Worm (Caenorhabditis elegans) whole organism, L3 larva: ENCODE data around the gene ubq-2.

Experiments used
- R02D3.7 ChIP-seq: fragments of 150-350 bp; optimal IDR thresholded peaks from 2 replicates; lab custom pipeline; 2014; ENCODE audit warnings: missing biosample characterization, missing genetic modification characterization
- ama-1 ChIP-seq: fragments of 150-350 bp; optimal IDR thresholded peaks from 2 replicates; lab custom pipeline; 2018
- ceh-16 ChIP-seq: sonication (generic microtip); optimal IDR thresholded peaks from 2 replicates; lab custom pipeline; 2017; ENCODE audit warnings: missing biosample characterization, missing genetic modification characterization
- ceh-28 ChIP-seq: fragments of 150-350 bp; optimal IDR thresholded peaks from 2 replicates; lab custom pipeline; 2014; ENCODE audit warnings: missing biosample characterization, missing genetic modification reagents, missing genetic modification characterization
- ceh-9 ChIP-seq: sonication (generic microtip); optimal IDR thresholded peaks from 2 replicates; lab custom pipeline; 2018; ENCODE audit warnings: missing biosample characterization, missing genetic modification characterization
- daf-12 ChIP-seq: fragments of 150-350 bp; optimal IDR thresholded peaks from 2 replicates; lab custom pipeline; 2014; ENCODE audit warnings: missing biosample characterization, missing genetic modification reagents, missing genetic modification characterization
- elt-1 ChIP-seq: fragments of 150-350 bp; optimal IDR thresholded peaks from 2 replicates; lab custom pipeline; 2014; ENCODE audit warnings: missing biosample characterization, missing genetic modification characterization
- elt-2 ChIP-seq: sonication (generic microtip); optimal IDR thresholded peaks from 2 replicates; lab custom pipeline; 2016; ENCODE audit warnings: missing genetic modification reagents, mild to moderate bottlenecking, missing genetic modification characterization, missing compliant biosample characterization
- elt-3 ChIP-seq, 3 experiments: fragments of 150-350 bp in 1 of 3; sonication (generic microtip) in 2 of 3; optimal IDR thresholded peaks; 2 replicates in 2 of 3; 4 replicates in 1 of 3; lab custom pipeline; 2014 to 2017; ENCODE audit warnings: missing biosample characterization in 3 of 3, missing genetic modification characterization in 3 of 3
- eor-1 ChIP-seq, 2 experiments: fragments of 150-350 bp; optimal IDR thresholded peaks; 2 replicates each; lab custom pipeline; 2014 to 2018; ENCODE audit warnings: missing biosample characterization in 2 of 2, missing genetic modification characterization in 2 of 2
- fkh-10 ChIP-seq: sonication (generic microtip); optimal IDR thresholded peaks from 2 replicates; lab custom pipeline; 2017; ENCODE audit warnings: missing biosample characterization, missing genetic modification reagents, missing genetic modification characterization
- fkh-2 ChIP-seq: fragments of 150-350 bp; optimal IDR thresholded peaks from 2 replicates; lab custom pipeline; 2014; ENCODE audit warnings: missing biosample characterization, missing genetic modification reagents, missing genetic modification characterization
- fos-1 ChIP-seq: fragments of 150-350 bp; optimal IDR thresholded peaks from 2 replicates; lab custom pipeline; 2014; ENCODE audit warnings: missing biosample characterization, missing genetic modification characterization
- hmg-11 ChIP-seq: sonication (generic microtip); optimal IDR thresholded peaks from 2 replicates; lab custom pipeline; 2016; ENCODE audit warnings: missing genetic modification characterization, missing compliant biosample characterization
- jun-1 ChIP-seq: fragments of 150-350 bp; optimal IDR thresholded peaks from 2 replicates; lab custom pipeline; 2014; ENCODE audit warnings: missing biosample characterization, missing genetic modification reagents, missing genetic modification characterization
- lin-15B ChIP-seq: fragments of 150-350 bp; optimal IDR thresholded peaks from 2 replicates; lab custom pipeline; 2014; ENCODE audit warnings: missing biosample characterization, missing genetic modification characterization
- mml-1 ChIP-seq: fragments of 150-350 bp; sonication (generic microtip); optimal IDR thresholded peaks from 3 replicates; lab custom pipeline; 2014; ENCODE audit warnings: missing biosample characterization, missing genetic modification characterization
- nfya-1 ChIP-seq: sonication (generic microtip); optimal IDR thresholded peaks from 2 replicates; lab custom pipeline; 2017; ENCODE audit warnings: missing genetic modification characterization, mild to moderate bottlenecking, missing compliant biosample characterization, antibody characterized with exemption, moderate library complexity; ENCODE audit not compliant: insufficient read depth
- nhr-11 ChIP-seq: fragments of 150-350 bp; optimal IDR thresholded peaks from 2 replicates; lab custom pipeline; 2014; ENCODE audit warnings: missing biosample characterization, missing genetic modification characterization
- nhr-25 ChIP-seq: sonication (generic microtip); optimal IDR thresholded peaks from 2 replicates; lab custom pipeline; 2017; ENCODE audit warnings: missing biosample characterization, missing genetic modification characterization
- nhr-28 ChIP-seq: fragments of 150-350 bp; optimal IDR thresholded peaks from 2 replicates; lab custom pipeline; 2014; ENCODE audit warnings: missing biosample characterization, missing genetic modification characterization
- nhr-43 ChIP-seq: sonication (generic microtip); optimal IDR thresholded peaks from 2 replicates; lab custom pipeline; 2016; ENCODE audit warnings: mild to moderate bottlenecking, missing genetic modification characterization, missing compliant biosample characterization; ENCODE audit not compliant: poor library complexity, severe bottlenecking
- nhr-67 ChIP-seq: fragments of 150-350 bp; optimal IDR thresholded peaks from 2 replicates; lab custom pipeline; 2014; ENCODE audit warnings: missing biosample characterization, missing genetic modification characterization
- nhr-76 ChIP-seq: fragments of 150-350 bp; sonication (generic microtip); optimal IDR thresholded peaks from 5 replicates; lab custom pipeline; 2014; ENCODE audit warnings: missing biosample characterization, missing genetic modification characterization
- nhr-77 ChIP-seq: fragments of 150-350 bp; optimal IDR thresholded peaks from 2 replicates; lab custom pipeline; 2014; ENCODE audit warnings: missing biosample characterization, missing genetic modification characterization
- pha-4 ChIP-seq: fragments of 150-350 bp; optimal IDR thresholded peaks from 2 replicates; lab custom pipeline; 2014; ENCODE audit warnings: missing biosample characterization, missing genetic modification reagents, missing genetic modification characterization
- pqm-1 ChIP-seq: fragments of 150-350 bp; optimal IDR thresholded peaks from 2 replicates; lab custom pipeline; 2017; ENCODE audit warnings: missing biosample characterization, missing genetic modification characterization, inconsistent platforms
- skn-1 ChIP-seq: fragments of 150-350 bp; optimal IDR thresholded peaks from 2 replicates; lab custom pipeline; 2014; ENCODE audit warnings: missing biosample characterization, missing genetic modification characterization
- snpc-4 ChIP-seq: fragments of 150-350 bp; optimal IDR thresholded peaks from 2 replicates; lab custom pipeline; 2014; ENCODE audit warnings: missing biosample characterization, missing genetic modification characterization
- tbx-2 ChIP-seq: sonication (generic microtip); optimal IDR thresholded peaks from 2 replicates; lab custom pipeline; 2016; ENCODE audit warnings: mild to moderate bottlenecking, missing genetic modification characterization, missing compliant biosample characterization
- unc-39 ChIP-seq: sonication (generic microtip); optimal IDR thresholded peaks from 4 replicates; lab custom pipeline; 2017; ENCODE audit warnings: missing biosample characterization, missing genetic modification characterization
- unc-62 ChIP-seq: fragments of 150-350 bp; sonication (generic microtip); optimal IDR thresholded peaks from 4 replicates; lab custom pipeline; 2014; ENCODE audit warnings: missing biosample characterization, missing genetic modification reagents, missing genetic modification characterization
- zag-1 ChIP-seq: fragments of 150-350 bp; optimal IDR thresholded peaks from 2 replicates; lab custom pipeline; 2014; ENCODE audit warnings: missing biosample characterization, missing genetic modification characterization
- ztf-11 ChIP-seq: fragments of 150-350 bp; optimal IDR thresholded peaks from 2 replicates; lab custom pipeline; 2014; ENCODE audit warnings: missing biosample characterization, missing genetic modification characterization
- ztf-4 ChIP-seq: fragments of 150-350 bp; optimal IDR thresholded peaks from 2 replicates; lab custom pipeline; 2014; ENCODE audit warnings: missing biosample characterization, missing genetic modification characterization

Gene ubq-2

ce11 chrIII:13000457-13000856 lies 22.1 kb upstream of the ubq-2 start, which contains the start of gene ZK1010.8:
TSS of gene ZK1010.8 (minus strand) at chrIII:13000670.
- TF ChIP-seq snpc-4 (tag; lab: Kevin White, UChicago), result no peak
- TF ChIP-seq pha-4 (tag; lab: Kevin White, UChicago), result peak; percentile 55

DNA sequence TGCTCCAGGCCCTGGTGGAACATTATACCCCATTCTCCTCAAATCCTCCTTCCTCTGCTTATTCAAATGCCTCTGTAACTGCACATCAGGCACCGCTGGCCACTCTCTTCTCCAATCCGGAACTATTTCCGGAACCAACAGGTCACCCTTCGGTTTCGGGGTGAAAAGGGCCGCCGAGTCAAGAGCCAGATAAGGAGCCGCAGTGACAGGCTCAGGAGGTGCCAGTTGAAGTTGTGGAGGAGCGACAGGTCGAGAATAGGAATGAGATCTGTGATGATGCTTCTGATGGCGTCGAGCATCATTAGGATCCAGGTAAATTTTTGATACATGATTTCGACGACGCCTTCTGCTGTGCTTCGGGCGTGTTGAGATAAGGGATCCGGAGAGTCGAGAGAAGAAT lies 19.9 kb upstream of the ubq-2 start:
- TF ChIP-seq ama-1 (lab: Kevin White, UChicago), result no peak
- no peak for TF ChIP-seq R02D3.7
- no peak for TF ChIP-seq tbx-2 (tag; lab: Kevin White, UChicago)
- no peak for TF ChIP-seq eor-1 (tag; optimal IDR thresholded peaks at IDR 0.05; lab: Kevin White, UChicago)
- TF ChIP-seq unc-39 (tag; lab: Kevin White, UChicago), result no peak
- TF ChIP-seq mml-1, result no peak
- no peak for TF ChIP-seq nhr-67
- no peak for TF ChIP-seq skn-1
- TF ChIP-seq nhr-43 (tag; lab: Kevin White, UChicago), result no peak
- TF ChIP-seq nhr-11 (tag; lab: Kevin White, UChicago), result no peak
- TF ChIP-seq nhr-77 (tag; lab: Kevin White, UChicago), result no peak
- no peak for TF ChIP-seq nhr-28

DNA sequence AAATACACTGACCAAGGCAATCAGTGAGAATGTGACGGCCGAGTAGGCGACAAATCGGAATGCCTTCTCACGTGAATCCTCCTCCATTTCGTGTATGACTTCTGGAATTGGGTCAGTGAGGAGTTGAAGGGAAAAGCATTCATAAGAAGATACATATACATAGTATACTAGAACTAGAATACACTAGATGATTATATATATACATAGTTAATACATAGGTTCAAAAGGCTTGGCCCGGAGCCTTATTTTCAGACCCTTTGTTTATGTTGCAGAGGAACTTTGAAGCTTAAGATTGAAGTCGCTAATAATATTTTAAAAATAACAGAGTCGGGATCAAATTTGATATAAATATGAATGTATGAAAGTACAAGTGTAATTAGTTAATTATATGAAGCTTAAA lies 15.3 kb upstream of the ubq-2 start, which contains the start of gene col-97:
TSS of gene col-97 (minus strand) at position 101 of the 400 bp plus-strand sequence.
- no peak for TF ChIP-seq ceh-16
- TF ChIP-seq ceh-9 (tag; lab: Kevin White, UChicago), result no peak
- TF ChIP-seq ama-1 (lab: Kevin White, UChicago), result no peak
- no peak for TF ChIP-seq hmg-11 (tag; lab: Kevin White, UChicago)
- no peak for TF ChIP-seq skn-1
- no peak for TF ChIP-seq ztf-4 (tag; lab: Kevin White, UChicago)
- TF ChIP-seq snpc-4 (tag; lab: Kevin White, UChicago), result no peak
- no peak for TF ChIP-seq fos-1 (tag; lab: Kevin White, UChicago)
- no peak for TF ChIP-seq elt-2
- no peak for TF ChIP-seq nhr-67
- TF ChIP-seq lin-15B (tag; lab: Kevin White, UChicago), result no peak

DNA sequence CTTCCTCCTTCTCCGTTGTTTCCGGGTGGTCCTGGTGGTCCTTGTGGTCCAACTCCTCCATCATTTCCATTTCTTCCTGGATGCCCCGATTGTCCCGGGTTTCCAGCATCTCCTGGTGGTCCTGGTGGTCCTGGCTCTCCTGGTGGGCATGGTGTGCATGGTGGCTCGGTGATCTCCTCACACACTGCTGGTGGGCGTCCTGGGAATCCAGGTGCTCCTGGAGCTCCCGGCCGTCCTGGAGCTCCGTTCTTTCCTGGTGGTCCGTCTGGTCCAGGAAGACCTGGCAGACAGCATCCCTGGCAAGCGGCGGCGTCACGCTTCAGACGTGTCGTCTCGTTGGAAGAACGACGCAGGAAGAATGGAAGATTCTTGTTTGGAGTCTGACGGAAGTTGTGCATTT lies 14.7 kb upstream of the ubq-2 start:
- no peak for TF ChIP-seq ztf-11 (tag; lab: Kevin White, UChicago)
- TF ChIP-seq ceh-28 (tag; lab: Kevin White, UChicago), result no peak
- TF ChIP-seq tbx-2 (tag; lab: Kevin White, UChicago), result no peak
- no peak for TF ChIP-seq eor-1 (tag; optimal IDR thresholded peaks at IDR 0.05; lab: Kevin White, UChicago)
- TF ChIP-seq fkh-10 (GFP tag; lab: Kevin White, UChicago), result no peak
- no peak for TF ChIP-seq zag-1 (tag; lab: Kevin White, UChicago)
- TF ChIP-seq pqm-1, result no peak
- no peak for TF ChIP-seq nhr-25 (tag; lab: Kevin White, UChicago)
- no peak for TF ChIP-seq fos-1 (tag; lab: Kevin White, UChicago)
- no peak for TF ChIP-seq nhr-76 (tag; lab: Kevin White, UChicago)
- TF ChIP-seq fkh-2 (tag; lab: Kevin White, UChicago), result no peak

DNA sequence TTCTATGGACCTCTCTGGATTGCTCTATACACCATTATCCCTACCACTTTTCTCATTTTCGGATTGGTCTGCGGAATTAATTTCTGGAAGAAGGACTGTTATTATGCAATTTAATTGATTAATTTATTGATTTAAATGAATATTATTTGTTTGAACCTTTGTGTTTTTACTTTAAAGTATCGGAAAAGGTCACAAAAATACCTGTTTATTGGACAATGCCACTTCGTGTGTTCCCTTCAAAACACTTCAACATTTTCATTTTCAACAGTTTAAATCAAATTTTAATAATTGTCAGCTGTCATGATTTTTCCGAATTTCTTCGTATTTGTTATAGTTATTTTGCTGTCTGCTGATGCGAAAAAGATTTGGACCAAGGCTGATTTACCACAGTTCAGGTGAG lies 12.7 kb upstream of the ubq-2 start, which contains the start of gene ZK1010.12:
TSS of gene ZK1010.12 (plus strand) at position 301 of the 400 bp plus-strand sequence.
- TF ChIP-seq nfya-1 (tag; lab: Kevin White, UChicago), result no peak
- no peak for TF ChIP-seq daf-12 (tag; lab: Kevin White, UChicago)
- no peak for TF ChIP-seq jun-1 (tag; lab: Kevin White, UChicago)
- no peak for TF ChIP-seq elt-1 (tag; lab: Kevin White, UChicago)
- TF ChIP-seq nhr-11 (tag; lab: Kevin White, UChicago), result no peak
- TF ChIP-seq elt-3 (tag; optimal IDR thresholded peaks at IDR 0.05; lab: Kevin White, UChicago), result no peak
- no peak for TF ChIP-seq unc-62
